Worm (Caenorhabditis elegans) whole organism, L4/young adult: ENCODE data around the gene C16C8.17.

ENCODE experiments used
- W03F9.2 ChIP-seq: fragments of 150-350 bp; optimal IDR thresholded peaks from 2 replicates; lab custom pipeline; 2014; ENCODE audit warnings: missing biosample characterization, missing genetic modification characterization
- him-1 ChIP-seq: sonication (generic microtip); optimal IDR thresholded peaks from 2 replicates; lab custom pipeline; 2016; ENCODE audit warnings: missing genotype, missing genetic modification reagents, missing genetic modification characterization, missing compliant biosample characterization

ce11 chrII:3416528-3416927 lies 24.1 kb upstream of the C16C8.17 start, which contains the start of gene nep-6:
- TF ChIP-seq W03F9.2 (tag; lab: Kevin White, UChicago) (no peak), him-1 (tag; lab: Kevin White, UChicago) (no peak)
